Worm (Caenorhabditis elegans) whole organism, early embryonic: ENCODE measurements around the gene natc-1.

Experiments used
- B0310.2 ChIP-seq: sonication (generic microtip); optimal IDR thresholded peaks from 2 replicates; lab custom pipeline; 2016; ENCODE audit warnings: mild to moderate bottlenecking, missing genetic modification characterization, missing compliant biosample characterization
- F13C5.2 ChIP-seq: sonication (generic microtip); optimal IDR thresholded peaks from 2 replicates; lab custom pipeline; 2017; ENCODE audit warnings: mild to moderate bottlenecking, missing genetic modification characterization, inconsistent platforms, missing compliant biosample characterization
- hmg-4 ChIP-seq: fragments of 200-800 bp; sonication (Bioruptor generic); optimal IDR thresholded peaks from 2 replicates; lab custom pipeline; 2018; ENCODE audit warnings: mild to moderate bottlenecking, missing genetic modification characterization, missing compliant biosample characterization
- sea-1 ChIP-seq: fragments of 200-800 bp; sonication (Bioruptor generic); conservative IDR thresholded peaks from 2 replicates; pipeline ENCODE4 v1.3.6; 2022; ENCODE audit warnings: missing genetic modification characterization, missing compliant biosample characterization

DNA sequence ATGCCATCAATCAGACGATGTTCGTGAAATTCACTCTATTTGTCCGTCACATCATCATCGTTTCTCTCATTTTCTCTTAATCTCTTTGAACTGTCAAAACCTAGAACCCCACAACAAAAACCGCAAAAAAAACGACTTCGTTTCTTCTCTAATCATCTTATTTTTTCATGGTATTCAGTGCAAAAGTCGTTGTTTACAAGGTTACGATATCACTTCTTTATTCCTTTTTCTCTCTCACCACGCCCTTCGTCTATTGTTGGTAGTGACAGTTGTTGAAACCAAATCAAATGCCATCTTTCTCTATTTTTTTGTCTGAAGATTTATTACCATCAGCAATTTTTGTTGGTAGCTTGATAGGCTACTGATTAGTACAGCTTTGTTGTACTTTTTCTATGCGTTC, 12.9 kb upstream of the natc-1 start:
- TF ChIP-seq sea-1 = no peak
- no peak for TF ChIP-seq B0310.2
- no peak for TF ChIP-seq hmg-4
- no peak for TF ChIP-seq F13C5.2 (tag; lab: Kevin White, UChicago)
